Worm (Caenorhabditis elegans) whole organism, L1 larva: ENCODE results near the gene srw-4.

Experiments used
- C04F5.9 ChIP-seq: sonication (generic microtip); optimal IDR thresholded peaks from 2 replicates; lab custom pipeline; 2016; ENCODE audit warnings: missing genetic modification characterization, missing compliant biosample characterization
- C16A3.4 ChIP-seq: fragments of 150-350 bp; optimal IDR thresholded peaks from 2 replicates; lab custom pipeline; 2014; ENCODE audit warnings: missing biosample characterization, missing genetic modification characterization
- aly-2 ChIP-seq: fragments of 150-350 bp; optimal IDR thresholded peaks from 2 replicates; lab custom pipeline; 2014; ENCODE audit warnings: missing biosample characterization, missing genetic modification characterization
- blmp-1 ChIP-seq: fragments of 150-350 bp; optimal IDR thresholded peaks from 2 replicates; lab custom pipeline; 2014; ENCODE audit warnings: missing biosample characterization, missing genetic modification characterization
- ceh-63 ChIP-seq: fragments of 200-800 bp; sonication (Bioruptor generic); optimal IDR thresholded peaks from 2 replicates; lab custom pipeline; 2018; ENCODE audit warnings: mild to moderate bottlenecking, missing genetic modification characterization, missing compliant biosample characterization
- ceh-88 ChIP-seq: fragments of 200-800 bp; sonication (Bioruptor generic); IDR thresholded peaks from 2 replicates; pipeline ENCODE4 v1.3.6; 2022; ENCODE audit warnings: missing genetic modification characterization, missing compliant biosample characterization
- dsc-1 ChIP-seq: sonication (generic microtip); optimal IDR thresholded peaks from 2 replicates; lab custom pipeline; 2016; ENCODE audit warnings: mild to moderate bottlenecking, missing genetic modification characterization, missing compliant biosample characterization
- efl-1 ChIP-seq, 4 experiments: fragments of 150-350 bp; optimal IDR thresholded peaks in 3 of 4; peaks in 1 of 4; 1 replicate in 1 of 4; 2 replicates in 3 of 4; lab custom pipeline; 2014; ENCODE audit warnings: missing biosample characterization in 2 of 4, missing genetic modification characterization in 2 of 4, missing genetic modification reagents in 2 of 4
- egl-13 ChIP-seq: sonication (generic microtip); optimal IDR thresholded peaks from 2 replicates; lab custom pipeline; 2016; ENCODE audit warnings: missing genotype, missing genetic modification reagents, missing genetic modification characterization, missing compliant biosample characterization
- elt-2 ChIP-seq: sonication (generic microtip); optimal IDR thresholded peaks from 2 replicates; lab custom pipeline; 2016; ENCODE audit warnings: missing genetic modification characterization, mild to moderate bottlenecking, inconsistent platforms, missing compliant biosample characterization, missing genetic modification reagents
- ets-5 ChIP-seq: fragments of 200-800 bp; sonication (Bioruptor generic); IDR thresholded peaks from 2 replicates; pipeline ENCODE4 v1.3.6; 2022; ENCODE audit warnings: missing genetic modification characterization, missing compliant biosample characterization
- fkh-8 ChIP-seq: sonication (generic microtip); optimal IDR thresholded peaks from 2 replicates; lab custom pipeline; 2016; ENCODE audit warnings: mild to moderate bottlenecking, missing genetic modification characterization, missing compliant biosample characterization
- fos-1 ChIP-seq: fragments of 150-350 bp; optimal IDR thresholded peaks from 2 replicates; lab custom pipeline; 2014; ENCODE audit warnings: missing biosample characterization, missing genetic modification characterization
- grh-1 ChIP-seq: fragments of 200-800 bp; sonication (Bioruptor generic); IDR thresholded peaks from 2 replicates; pipeline ENCODE4 v1.3.6; 2022; ENCODE audit warnings: missing genetic modification reagents, missing genetic modification characterization, missing compliant biosample characterization
- hlh-17 ChIP-seq: fragments of 200-800 bp; sonication (Bioruptor generic); optimal IDR thresholded peaks from 2 replicates; lab custom pipeline; 2018; ENCODE audit warnings: missing genetic modification characterization, mild to moderate bottlenecking, missing compliant biosample characterization, moderate library complexity, borderline replicate concordance
- hlh-4 ChIP-seq: sonication (generic microtip); optimal IDR thresholded peaks from 2 replicates; lab custom pipeline; 2016; ENCODE audit warnings: mild to moderate bottlenecking, missing genetic modification characterization, missing compliant biosample characterization
- hpl-2 ChIP-seq: fragments of 150-350 bp; optimal IDR thresholded peaks from 2 replicates; lab custom pipeline; 2014; ENCODE audit warnings: missing biosample characterization, missing genetic modification reagents, missing genetic modification characterization
- jun-1 ChIP-seq: fragments of 150-350 bp; optimal IDR thresholded peaks from 2 replicates; lab custom pipeline; 2014; ENCODE audit warnings: missing biosample characterization, missing genetic modification reagents, missing genetic modification characterization
- lin-13 ChIP-seq: fragments of 150-350 bp; optimal IDR thresholded peaks from 2 replicates; lab custom pipeline; 2014; ENCODE audit warnings: missing biosample characterization, missing genetic modification reagents, missing genetic modification characterization
- lin-35 ChIP-seq, 2 experiments: fragments of 150-350 bp; optimal IDR thresholded peaks; 2 replicates each; lab custom pipeline; 2014; ENCODE audit warnings: missing biosample characterization in 2 of 2, missing genetic modification characterization in 2 of 2, missing genetic modification reagents in 2 of 2
- lsy-2 ChIP-seq, 2 experiments: fragments of 150-350 bp; optimal IDR thresholded peaks; 2 replicates each; lab custom pipeline; 2014; ENCODE audit warnings: missing biosample characterization in 2 of 2, missing genetic modification characterization in 2 of 2
- mab-9 ChIP-seq: fragments of 200-800 bp; sonication (Bioruptor generic); IDR thresholded peaks from 2 replicates; pipeline ENCODE4 v1.3.6; 2022; ENCODE audit warnings: missing genetic modification reagents, missing genetic modification characterization, missing compliant biosample characterization
- mdl-1 ChIP-seq, 2 experiments: fragments of 150-350 bp; optimal IDR thresholded peaks; 2 replicates each; lab custom pipeline; 2014 to 2017; ENCODE audit warnings: missing biosample characterization in 2 of 2, missing genetic modification characterization in 2 of 2, inconsistent platforms in 1 of 2
- mep-1 ChIP-seq: fragments of 150-350 bp; optimal IDR thresholded peaks from 2 replicates; lab custom pipeline; 2014; ENCODE audit warnings: missing biosample characterization, missing genetic modification characterization
- nhr-12 ChIP-seq: sonication (generic microtip); optimal IDR thresholded peaks from 2 replicates; lab custom pipeline; 2017; ENCODE audit warnings: missing biosample characterization, missing genetic modification characterization
- nhr-20 ChIP-seq: sonication (generic microtip); optimal IDR thresholded peaks from 2 replicates; lab custom pipeline; 2016; ENCODE audit warnings: mild to moderate bottlenecking, missing genetic modification characterization, missing compliant biosample characterization
- nhr-28 ChIP-seq: fragments of 150-350 bp; optimal IDR thresholded peaks from 2 replicates; lab custom pipeline; 2014; ENCODE audit warnings: missing biosample characterization, missing genetic modification characterization
- nhr-47 ChIP-seq: sonication (generic microtip); optimal IDR thresholded peaks from 2 replicates; lab custom pipeline; 2016; ENCODE audit warnings: mild to moderate bottlenecking, missing genetic modification characterization, moderate library complexity, missing compliant biosample characterization
- nhr-71 ChIP-seq: sonication (generic microtip); optimal IDR thresholded peaks from 2 replicates; lab custom pipeline; 2016; ENCODE audit warnings: mild to moderate bottlenecking, missing genetic modification characterization, moderate library complexity, missing compliant biosample characterization
- nhr-76 ChIP-seq: sonication (generic microtip); optimal IDR thresholded peaks from 2 replicates; lab custom pipeline; 2017; ENCODE audit warnings: missing biosample characterization, missing genetic modification characterization
- nhr-77 ChIP-seq: fragments of 150-350 bp; optimal IDR thresholded peaks from 2 replicates; lab custom pipeline; 2014; ENCODE audit warnings: missing biosample characterization, missing genetic modification characterization
- pag-3 ChIP-seq: sonication (generic microtip); optimal IDR thresholded peaks from 2 replicates; lab custom pipeline; 2017; ENCODE audit warnings: missing genetic modification characterization, mild to moderate bottlenecking, missing compliant biosample characterization, antibody characterized with exemption, borderline replicate concordance; ENCODE audit not compliant: insufficient read depth
- pax-3 ChIP-seq: fragments of 200-800 bp; sonication (Bioruptor generic); optimal IDR thresholded peaks from 2 replicates; lab custom pipeline; 2018; ENCODE audit warnings: mild to moderate bottlenecking, missing genetic modification characterization, moderate library complexity, missing compliant biosample characterization
- pqm-1 ChIP-seq: sonication (generic microtip); optimal IDR thresholded peaks from 3 replicates; lab custom pipeline; 2017; ENCODE audit warnings: missing biosample characterization, missing genetic modification characterization
- skn-1 ChIP-seq: fragments of 150-350 bp; optimal IDR thresholded peaks from 2 replicates; lab custom pipeline; 2014; ENCODE audit warnings: missing biosample characterization, missing genetic modification characterization
- snpc-4 ChIP-seq: fragments of 150-350 bp; optimal IDR thresholded peaks from 2 replicates; lab custom pipeline; 2014; ENCODE audit warnings: missing biosample characterization, missing genetic modification characterization
- tbx-2 ChIP-seq: sonication (generic microtip); optimal IDR thresholded peaks from 2 replicates; lab custom pipeline; 2016; ENCODE audit warnings: missing genetic modification characterization, missing compliant biosample characterization
- tlp-1 ChIP-seq: fragments of 150-350 bp; optimal IDR thresholded peaks from 2 replicates; lab custom pipeline; 2014; ENCODE audit warnings: missing biosample characterization, missing genetic modification characterization
- unc-30 ChIP-seq: sonication (generic microtip); optimal IDR thresholded peaks from 2 replicates; lab custom pipeline; 2017; ENCODE audit warnings: missing biosample characterization, missing genetic modification characterization
- unc-98 ChIP-seq: fragments of 200-800 bp; sonication (Bioruptor generic); IDR thresholded peaks from 2 replicates; pipeline ENCODE4 v1.3.6; 2022; ENCODE audit warnings: missing genetic modification characterization, missing compliant biosample characterization
- vab-15 ChIP-seq: sonication (generic microtip); optimal IDR thresholded peaks from 2 replicates; lab custom pipeline; 2017; ENCODE audit warnings: missing genotype, mild to moderate bottlenecking, missing genetic modification characterization, missing compliant biosample characterization
- ztf-11 ChIP-seq, 2 experiments: sonication (generic microtip); optimal IDR thresholded peaks; 2 replicates each; lab custom pipeline; 2016 to 2017; ENCODE audit warnings: missing genetic modification characterization in 2 of 2, missing biosample characterization in 1 of 2, missing compliant biosample characterization in 1 of 2
- ztf-4 ChIP-seq: fragments of 150-350 bp; optimal IDR thresholded peaks from 2 replicates; lab custom pipeline; 2014; ENCODE audit warnings: missing biosample characterization, missing genetic modification characterization

The srw-4 gene

ce11 chrV:2872947-2873346, 15.6 kb downstream of the srw-4 start:
- no peak for TF ChIP-seq tlp-1
- no peak for TF ChIP-seq nhr-71
- no peak for TF ChIP-seq ets-5
- no peak for TF ChIP-seq nhr-20 (tag; lab: Kevin White, UChicago)
- no peak for TF ChIP-seq vab-15 (tag; lab: Kevin White, UChicago)
- no peak for TF ChIP-seq pax-3 (tag; lab: Kevin White, UChicago)
- no peak for TF ChIP-seq fkh-8 (tag; lab: Kevin White, UChicago)

ce11 chrV:2871754-2872504, 16.7 kb downstream of the srw-4 start:
- TF ChIP-seq mdl-1 (tag; optimal IDR thresholded peaks at IDR 0.05; lab: Kevin White, UChicago) (no peak), ztf-4 (tag; lab: Kevin White, UChicago) (no peak), pag-3 (tag; lab: Kevin White, UChicago) (no peak), pax-3 (tag; lab: Kevin White, UChicago) (no peak), nhr-47 (no peak)

DNA sequence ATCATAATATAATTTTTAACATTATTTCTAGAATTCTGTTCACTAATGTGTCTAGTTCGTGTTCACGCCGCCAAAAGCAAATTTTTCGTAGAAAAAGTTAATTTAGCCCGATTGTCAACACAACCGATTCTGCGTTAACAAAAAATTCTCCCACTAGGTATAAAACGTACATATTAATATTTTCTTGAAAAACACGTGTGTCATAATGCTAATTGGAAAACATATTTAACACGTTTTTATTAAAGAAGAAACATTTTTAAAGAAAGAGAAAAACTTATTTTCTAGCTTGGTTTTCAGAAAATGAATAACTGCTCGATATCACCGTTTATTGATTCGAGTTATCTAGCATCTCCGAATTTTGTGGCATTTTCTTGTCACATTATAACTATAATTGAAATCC, 18.5 kb downstream of the srw-4 start, which contains the start of gene srh-243:
TSS of gene srh-243 (plus strand) at position 301 of the 400 bp plus-strand sequence.
- TF ChIP-seq jun-1 (tag; lab: Kevin White, UChicago) (no peak), fos-1 (tag; lab: Kevin White, UChicago) (no peak), pqm-1 (tag; lab: Kevin White, UChicago) (no peak), lsy-2 (tag; optimal IDR thresholded peaks at IDR 0.05; lab: Kevin White, UChicago) (no peak), dsc-1 (tag; lab: Kevin White, UChicago) (no peak), blmp-1 (no peak), fkh-8 (tag; lab: Kevin White, UChicago) (no peak), C16A3.4 (no peak), nhr-77 (tag; lab: Kevin White, UChicago) (no peak), hlh-4 (no peak), nhr-28 (tag; lab: Kevin White, UChicago) (no peak), elt-2 (tag; lab: Kevin White, UChicago) (no peak), hlh-17 (GFP tag; lab: Kevin White, UChicago) (no peak), nhr-20 (tag; lab: Kevin White, UChicago) (no peak), unc-30 (tag; lab: Kevin White, UChicago) (no peak), nhr-76 (no peak), aly-2 (no peak), unc-98 (GFP tag; lab: Robert Waterston, UW) (no peak), lin-13 (GFP tag; lab: Kevin White, UChicago) (no peak)
- TF ChIP-seq, all 84 proteins: peak for 0

ce11 chrV:2869503-2869902, 19.1 kb downstream of the srw-4 start, which contains the start of gene srh-241:
Gene srh-241, minus strand, starts transcription at chrV:2869603.
- TF ChIP-seq ztf-11 (tag; optimal IDR thresholded peaks at IDR 0.05; lab: Kevin White, UChicago) (no peak), mep-1 (tag; lab: Kevin White, UChicago) (no peak), pqm-1 (tag; lab: Kevin White, UChicago) (no peak), skn-1 (tag; lab: Kevin White, UChicago) (no peak), tbx-2 (tag; lab: Kevin White, UChicago) (no peak), efl-1 (optimal IDR thresholded peaks at IDR 0.05; lab: Kevin White, UChicago) (no peak), efl-1 (GFP tag; optimal IDR thresholded peaks at IDR 0.05 in 1 of 2; lab: Kevin White, UChicago) (no peak), hpl-2 (GFP tag; lab: Kevin White, UChicago) (no peak), tlp-1 (no peak), ceh-63 (GFP tag; lab: Kevin White, UChicago) (no peak), ceh-88 (GFP tag; lab: Robert Waterston, UW) (no peak), grh-1 (GFP tag; lab: Robert Waterston, UW) (no peak), lin-35 (GFP tag; optimal IDR thresholded peaks at IDR 0.05; lab: Kevin White, UChicago) (no peak), egl-13 (tag; lab: Kevin White, UChicago) (no peak), mab-9 (no peak), C16A3.4 (no peak), nhr-12 (no peak), unc-98 (GFP tag; lab: Robert Waterston, UW) (no peak), C04F5.9 (tag; lab: Kevin White, UChicago) (no peak), snpc-4 (tag; lab: Kevin White, UChicago) (no peak)
- TF ChIP-seq, all 84 proteins: peak for 0
